Fruit fly (Drosophila melanogaster) whole organism, pupa: ENCODE data around the gene sro.

Source experiments
- CG10348 ChIP-seq: fragments of 200-800 bp; sonication (Bioruptor generic); IDR thresholded peaks from 2 replicates; pipeline ENCODE4 v1.3.6; 2022; ENCODE audit warnings: missing biosample characterization, missing genetic modification characterization
- CG12605 ChIP-seq: fragments of 200-800 bp; sonication (Bioruptor generic); IDR thresholded peaks from 2 replicates; pipeline ENCODE4 v1.3.6; 2022; ENCODE audit warnings: missing biosample characterization, missing genetic modification characterization
- CG13204 ChIP-seq: fragments of 200-800 bp; sonication (Bioruptor generic); optimal IDR thresholded peaks from 2 replicates; lab custom pipeline; 2018; ENCODE audit warnings: missing biosample characterization, mild to moderate bottlenecking, missing genetic modification characterization, moderate library complexity
- CG14655 ChIP-seq: fragments of 200-800 bp; sonication (Bioruptor generic); optimal IDR thresholded peaks from 3 replicates; lab custom pipeline; 2017; ENCODE audit warnings: mild to moderate bottlenecking, missing biosample characterization, missing genetic modification reagents, missing genetic modification characterization
- CG15710 ChIP-seq: fragments of 200-800 bp; sonication (Bioruptor generic); optimal IDR thresholded peaks from 2 replicates; lab custom pipeline; 2018; ENCODE audit warnings: missing biosample characterization, mild to moderate bottlenecking, missing genetic modification characterization, moderate library complexity
- CG17806 ChIP-seq: fragments of 200-800 bp; sonication (Bioruptor generic); optimal IDR thresholded peaks from 2 replicates; lab custom pipeline; 2018; ENCODE audit warnings: missing biosample characterization, mild to moderate bottlenecking, missing genetic modification characterization, moderate library complexity
- CG32121 ChIP-seq: fragments of 200-800 bp; sonication (Bioruptor generic); IDR thresholded peaks from 2 replicates; pipeline ENCODE4 v1.3.6; 2022; ENCODE audit warnings: missing biosample characterization, missing genetic modification characterization
- CG34367 ChIP-seq: fragments of 200-800 bp; sonication (Bioruptor generic); optimal IDR thresholded peaks from 2 replicates; lab custom pipeline; 2018; ENCODE audit warnings: missing biosample characterization, mild to moderate bottlenecking, missing genetic modification characterization
- CG4496 ChIP-seq: fragments of 200-800 bp; sonication (Bioruptor generic); IDR thresholded peaks from 3 replicates; pipeline ENCODE4 v1.3.6; 2022; ENCODE audit warnings: missing biosample characterization, missing genetic modification characterization
- CG8159 ChIP-seq: fragments of 200-800 bp; sonication (Bioruptor generic); optimal IDR thresholded peaks from 3 replicates; lab custom pipeline; 2018; ENCODE audit warnings: missing biosample characterization, mild to moderate bottlenecking, missing genetic modification characterization, moderate library complexity
- CG8301 ChIP-seq: fragments of 200-800 bp; sonication (Bioruptor generic); optimal IDR thresholded peaks from 2 replicates; lab custom pipeline; 2018; ENCODE audit warnings: missing biosample characterization, mild to moderate bottlenecking, missing genetic modification characterization
- CG9948 ChIP-seq: fragments of 200-800 bp; sonication (Bioruptor generic); optimal IDR thresholded peaks from 2 replicates; lab custom pipeline; 2018; ENCODE audit warnings: missing biosample characterization, mild to moderate bottlenecking, missing genetic modification characterization, moderate library complexity
- D1 ChIP-seq: fragments of 200-800 bp; sonication (Bioruptor generic); optimal IDR thresholded peaks from 2 replicates; lab custom pipeline; 2018; ENCODE audit warnings: missing biosample characterization, mild to moderate bottlenecking, missing genetic modification characterization, moderate library complexity
- EcR ChIP-seq: fragments of 200-800 bp; sonication (Bioruptor generic); optimal IDR thresholded peaks from 3 replicates; lab custom pipeline; 2019; ENCODE audit warnings: missing biosample characterization, missing genetic modification characterization, mild to moderate bottlenecking, moderate library complexity, missing genetic modification reagents
- Ets98B ChIP-seq: fragments of 200-800 bp; sonication (Bioruptor generic); IDR thresholded peaks from 2 replicates; pipeline ENCODE4 v1.3.6; 2022; ENCODE audit warnings: missing biosample characterization, missing genetic modification characterization
- Pif1A ChIP-seq: fragments of 200-800 bp; sonication (Bioruptor generic); optimal IDR thresholded peaks from 3 replicates; lab custom pipeline; 2016; ENCODE audit warnings: missing biosample characterization, missing genetic modification characterization
- Pif1B ChIP-seq: fragments of 200-800 bp; sonication (Bioruptor generic); optimal IDR thresholded peaks from 3 replicates; lab custom pipeline; 2016; ENCODE audit warnings: missing biosample characterization, missing genetic modification characterization
- Snoo ChIP-seq: fragments of 200-800 bp; sonication (Bioruptor generic); optimal IDR thresholded peaks from 3 replicates; lab custom pipeline; 2017; ENCODE audit warnings: missing biosample characterization, mild to moderate bottlenecking, missing genetic modification characterization, inconsistent platforms
- fd96Ca ChIP-seq: fragments of 200-800 bp; sonication (Bioruptor generic); IDR thresholded peaks from 3 replicates; pipeline ENCODE4 v1.3.6; 2022; ENCODE audit warnings: missing biosample characterization, missing genetic modification characterization
- gl ChIP-seq: fragments of 200-800 bp; sonication (Bioruptor generic); optimal IDR thresholded peaks from 2 replicates; lab custom pipeline; 2018; ENCODE audit warnings: missing biosample characterization, mild to moderate bottlenecking, missing genetic modification characterization
- rn ChIP-seq: fragments of 200-800 bp; sonication (Bioruptor generic); IDR thresholded peaks from 2 replicates; pipeline ENCODE4 v1.3.6; 2022; ENCODE audit warnings: missing biosample characterization, missing genetic modification characterization

Gene sro

dm6 chr3R:29816266-29816665, 21.9 kb downstream of the sro start, which contains the start of gene Vps16B:
Gene Vps16B (minus strand): TSS chr3R:29816451.
- TF ChIP-seq Ets98B (GFP tag; lab: Robert Waterston, UW) = no peak
- no peak for TF ChIP-seq CG9948
- TF ChIP-seq CG15710 (tag; lab: Kevin White, UChicago) = no peak
- no peak for TF ChIP-seq D1 (tag; lab: Kevin White, UChicago)
- TF ChIP-seq CG32121 (GFP tag; lab: Robert Waterston, UW) = no peak
- TF ChIP-seq, all 21 proteins: peak for 0

- no peak for TF ChIP-seq gl (tag; lab: Kevin White, UChicago)
- TF ChIP-seq Snoo (tag; lab: Kevin White, UChicago) = no peak
- no peak for TF ChIP-seq Pif1A (GFP tag; lab: Kevin White, UChicago)
- TF ChIP-seq CG4496 (GFP tag; lab: Robert Waterston, UW) = no peak
- no peak for TF ChIP-seq CG8301 (tag; lab: Kevin White, UChicago)
- no peak for TF ChIP-seq D1 (tag; lab: Kevin White, UChicago)
- no peak for TF ChIP-seq rn (GFP tag; lab: Robert Waterston, UW)
- no peak for TF ChIP-seq CG32121 (GFP tag; lab: Robert Waterston, UW)
- TF ChIP-seq fd96Ca (GFP tag; lab: Robert Waterston, UW) = no peak
- TF ChIP-seq Pif1B (GFP tag; lab: Kevin White, UChicago) = no peak
- no peak for TF ChIP-seq CG10348 (GFP tag; lab: Robert Waterston, UW)
- no peak for TF ChIP-seq CG8159
- no peak for TF ChIP-seq CG17806 (tag; lab: Kevin White, UChicago)
- no peak for TF ChIP-seq CG12605
- no peak for TF ChIP-seq CG13204
- TF ChIP-seq CG34367 (tag; lab: Kevin White, UChicago) = no peak
- no peak for TF ChIP-seq CG15710 (tag; lab: Kevin White, UChicago)
- no peak for TF ChIP-seq Ets98B (GFP tag; lab: Robert Waterston, UW)
- TF ChIP-seq EcR (GFP tag; lab: Kevin White, UChicago) = no peak
- no peak for TF ChIP-seq CG14655 (GFP tag; lab: Kevin White, UChicago)
Observed at dm6 chr3R:29817664-29818063, 23.3 kb downstream of the sro start, which contains the start of gene CG7829. Gene CG7829 (minus strand): TSS chr3R:29817764.

- TF ChIP-seq CG15710 (tag; lab: Kevin White, UChicago) (no peak), EcR (GFP tag; lab: Kevin White, UChicago) (peak; percentile 87), CG12605 (no peak)
Observed at dm6 chr3R:29818434-29819268, 24.3 kb downstream of the sro start, which contains the start of gene neo. Gene neo (plus strand): TSS chr3R:29819131.

dm6 chr3R:29829228-29829786, 34.9 kb downstream of the sro start:
- no peak for TF ChIP-seq CG9948
- no peak for TF ChIP-seq D1 (tag; lab: Kevin White, UChicago)
- TF ChIP-seq fd96Ca (GFP tag; lab: Robert Waterston, UW) = 0 out of 3 replicates have a peak, but pooled peaks have one; percentile 5
- TF ChIP-seq gl (tag; lab: Kevin White, UChicago) = no peak
- TF ChIP-seq CG10348 (GFP tag; lab: Robert Waterston, UW) = no peak
- TF ChIP-seq CG17806 (tag; lab: Kevin White, UChicago) = no peak
- TF ChIP-seq CG34367 (tag; lab: Kevin White, UChicago) = no peak
- no peak for TF ChIP-seq Pif1A (GFP tag; lab: Kevin White, UChicago)
- no peak for TF ChIP-seq CG8301 (tag; lab: Kevin White, UChicago)
- TF ChIP-seq Snoo (tag; lab: Kevin White, UChicago) = no peak
- no peak for TF ChIP-seq CG8159
- peak; percentile 95 for TF ChIP-seq EcR (GFP tag; lab: Kevin White, UChicago)
- TF ChIP-seq Pif1B (GFP tag; lab: Kevin White, UChicago) = peak; percentile 5
- no peak for TF ChIP-seq CG15710 (tag; lab: Kevin White, UChicago)
- no peak for TF ChIP-seq CG4496 (GFP tag; lab: Robert Waterston, UW)
- TF ChIP-seq CG12605 = no peak
- no peak for TF ChIP-seq CG32121 (GFP tag; lab: Robert Waterston, UW)
- TF ChIP-seq CG14655 (GFP tag; lab: Kevin White, UChicago) = no peak
- TF ChIP-seq CG13204 = peak; percentile 43
- TF ChIP-seq Ets98B (GFP tag; lab: Robert Waterston, UW) = 0 out of 2 replicates have a peak, but pooled peaks have one; percentile 20
- no peak for TF ChIP-seq rn (GFP tag; lab: Robert Waterston, UW)

dm6 chr3R:29830925-29831324, 36.5 kb downstream of the sro start:
- no peak for TF ChIP-seq CG8159
- TF ChIP-seq CG17806 (tag; lab: Kevin White, UChicago) = no peak
- TF ChIP-seq D1 (tag; lab: Kevin White, UChicago) = no peak
- peak; percentile 6 for TF ChIP-seq CG14655 (GFP tag; lab: Kevin White, UChicago)
- no peak for TF ChIP-seq CG9948
- no peak for TF ChIP-seq CG34367 (tag; lab: Kevin White, UChicago)
- TF ChIP-seq rn (GFP tag; lab: Robert Waterston, UW) = no peak
- no peak for TF ChIP-seq CG8301 (tag; lab: Kevin White, UChicago)
